Worm (Caenorhabditis elegans): Measurements from ENCODE around the gene ZK1290.10.

ZK1290.10 gene

ce11 chrII:7529078-7529683 lies 24.5 kb downstream of the ZK1290.10 start, which contains the start of gene ZK1290.5:
Gene ZK1290.5 (plus strand): TSS chrII:7529643.
- TF ChIP-seq nhr-10 (tag; optimal IDR thresholded peaks at IDR 0.05) = peak; percentile 52
- no peak for TF ChIP-seq unc-39 (tag; optimal IDR thresholded peaks at IDR 0.05)
- TF ChIP-seq blmp-1 (tag; optimal IDR thresholded peaks at IDR 0.05; ENCODE audit: insufficient read depth) = peak; percentile 71
- TF ChIP-seq ztf-1 (GFP tag; conservative IDR thresholded peaks at IDR 0.05) = no peak
- TF ChIP-seq ZK546.5 (tag; optimal IDR thresholded peaks at IDR 0.05) = no peak
- TF ChIP-seq nhr-6 (tag; optimal IDR thresholded peaks at IDR 0.05) = peak; percentile 84
- TF ChIP-seq snpc-4 (tag; optimal IDR thresholded peaks at IDR 0.05) = peak; percentile 18
- TF ChIP-seq C34F6.9 (tag; optimal IDR thresholded peaks at IDR 0.05) = peak; percentile 96
- peak; percentile 84 for TF ChIP-seq ztf-4 (tag; optimal IDR thresholded peaks at IDR 0.05)
- no peak for TF ChIP-seq alr-1 (tag; optimal IDR thresholded peaks at IDR 0.05)
- no peak for TF ChIP-seq ztf-11 (tag; optimal IDR thresholded peaks at IDR 0.05)
- TF ChIP-seq aly-2 (tag; optimal IDR thresholded peaks at IDR 0.05) = no peak
- no peak for TF ChIP-seq elt-3 (tag; optimal IDR thresholded peaks at IDR 0.05)
- TF ChIP-seq lin-39 (tag; optimal IDR thresholded peaks at IDR 0.05) = no peak
- no peak for TF ChIP-seq ama-1 (optimal IDR thresholded peaks at IDR 0.05)
- no peak for TF ChIP-seq nhr-11 (tag; optimal IDR thresholded peaks at IDR 0.05)
- TF ChIP-seq egl-27 (tag; optimal IDR thresholded peaks at IDR 0.05) = peak; percentile 92
- peak; percentile 97 for TF ChIP-seq sma-3 (GFP tag; optimal IDR thresholded peaks at IDR 0.05)
- peak; percentile 93 for TF ChIP-seq nhr-129 (tag; optimal IDR thresholded peaks at IDR 0.05)
- TF ChIP-seq unc-55 (GFP tag; optimal IDR thresholded peaks at IDR 0.05) = peak; percentile 68
- peak; percentile 91 for TF ChIP-seq nhr-25 (tag; optimal IDR thresholded peaks at IDR 0.05)
- TF ChIP-seq peb-1 (tag; optimal IDR thresholded peaks at IDR 0.05) = no peak
- TF ChIP-seq ceh-82 (tag; optimal IDR thresholded peaks at IDR 0.05) = no peak
- TF ChIP-seq Y55F3AM.14 (GFP tag; optimal IDR thresholded peaks at IDR 0.05) = peak; percentile 69
- peak; percentile 18 for TF ChIP-seq unc-62 (GFP tag; optimal IDR thresholded peaks at IDR 0.05)
- no peak for TF ChIP-seq nhr-23 (tag; optimal IDR thresholded peaks at IDR 0.05)
- peak; percentile 62 for TF ChIP-seq gmeb-1 (tag; optimal IDR thresholded peaks at IDR 0.05)
- peak; percentile 87 for TF ChIP-seq fos-1 (tag; optimal IDR thresholded peaks at IDR 0.05)
- TF ChIP-seq sem-4 (tag; optimal IDR thresholded peaks at IDR 0.05) = peak; percentile 79
- TF ChIP-seq sma-9 (GFP tag; optimal IDR thresholded peaks at IDR 0.05) = peak; percentile 98
- peak; percentile 18 for TF ChIP-seq sma-9 (tag; optimal IDR thresholded peaks at IDR 0.05)
- peak; percentile 47 for TF ChIP-seq lin-13 (GFP tag; optimal IDR thresholded peaks at IDR 0.05)
- no peak for TF ChIP-seq ceh-16 (tag; optimal IDR thresholded peaks at IDR 0.05)
- peak; percentile 27 for TF ChIP-seq mab-5 (tag; optimal IDR thresholded peaks at IDR 0.05)
- peak; percentile 95 for TF ChIP-seq F13H6.1 (tag; optimal IDR thresholded peaks at IDR 0.05)
- TF ChIP-seq mdl-1 (tag; optimal IDR thresholded peaks at IDR 0.05) = peak; percentile 74 to 90
- TF ChIP-seq lsy-2 (tag; optimal IDR thresholded peaks at IDR 0.05) = peak; percentile 28 to 89
- no peak for TF ChIP-seq nhr-237 (tag; optimal IDR thresholded peaks at IDR 0.05)
- peak; percentile 98 for TF ChIP-seq crh-2 (tag; optimal IDR thresholded peaks at IDR 0.05)
- TF ChIP-seq zag-1 (tag; optimal IDR thresholded peaks at IDR 0.05) = peak; percentile 53
- peak; percentile 62 for TF ChIP-seq skn-1 (tag; optimal IDR thresholded peaks at IDR 0.05)
- no peak for TF ChIP-seq lin-11 (tag; optimal IDR thresholded peaks at IDR 0.05)
- peak; percentile 94 for TF ChIP-seq nhr-21 (tag; optimal IDR thresholded peaks at IDR 0.05)
- no peak for TF ChIP-seq mbf-1 (tag; optimal IDR thresholded peaks at IDR 0.05)
- no peak for TF ChIP-seq nhr-12 (tag; optimal IDR thresholded peaks at IDR 0.05)
- TF ChIP-seq R02D3.7 (tag; optimal IDR thresholded peaks at IDR 0.05) = no peak
- no peak for TF ChIP-seq nhr-77 (tag; optimal IDR thresholded peaks at IDR 0.05)
- TF ChIP-seq elt-1 (tag; optimal IDR thresholded peaks at IDR 0.05) = no peak
- TF ChIP-seq dmd-4 (tag; optimal IDR thresholded peaks at IDR 0.05) = no peak
